Worm (Caenorhabditis elegans): ENCODE measurements around the gene F42A6.1.

F42A6.1 gene

ce11 chrIV:3363784-3364183, 8.9 kb downstream of the F42A6.1 start:
- TF ChIP-seq ceh-28 (tag; optimal IDR thresholded peaks at IDR 0.05) (no peak), nhr-77 (tag; optimal IDR thresholded peaks at IDR 0.05) (no peak), pha-4 (tag; optimal IDR thresholded peaks at IDR 0.05) (no peak), skn-1 (tag; optimal IDR thresholded peaks at IDR 0.05) (no peak), aly-2 (tag; optimal IDR thresholded peaks at IDR 0.05) (no peak), unc-62 (GFP tag; optimal IDR thresholded peaks at IDR 0.05) (no peak)

DNA sequence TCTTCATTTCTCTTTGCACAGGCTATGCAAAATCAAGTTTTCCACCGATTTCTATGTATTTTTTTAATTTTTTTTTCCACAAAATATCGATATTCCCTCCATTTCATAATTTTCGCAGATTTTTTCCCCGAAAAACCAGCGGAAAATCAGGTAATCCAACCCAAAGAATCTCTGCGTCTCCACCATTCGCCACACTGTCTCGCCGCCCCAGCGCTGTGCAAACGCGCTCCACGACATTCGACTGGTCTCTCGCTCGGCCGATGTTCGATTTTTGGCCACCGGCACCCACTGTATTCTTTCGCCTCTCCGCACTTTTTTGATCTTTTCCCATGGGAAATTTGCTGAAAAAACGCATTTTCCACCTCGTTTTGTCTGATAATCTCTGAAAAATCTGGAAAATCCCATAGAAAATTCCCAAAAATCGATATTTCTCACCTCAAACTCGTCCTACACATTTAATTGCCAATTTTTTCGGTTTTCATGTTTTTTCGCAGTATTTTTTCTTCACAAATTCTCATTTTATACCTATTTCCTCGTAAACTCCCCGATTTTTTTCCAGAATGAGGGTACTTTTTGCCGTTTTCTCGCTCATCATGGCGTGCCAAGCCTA, 13.9 kb downstream of the F42A6.1 start, which contains the start of gene vha-19:
vha-19 (plus strand) TSS at position 560 of the 610 bp plus-strand sequence.
- TF ChIP-seq ceh-16 (tag; optimal IDR thresholded peaks at IDR 0.05) (no peak), lin-39 (tag; optimal IDR thresholded peaks at IDR 0.05) (peak; percentile 15), elt-1 (tag; optimal IDR thresholded peaks at IDR 0.05) (no peak), tbx-2 (tag; optimal IDR thresholded peaks at IDR 0.05) (no peak), elt-3 (tag; optimal IDR thresholded peaks at IDR 0.05) (no peak), snpc-4 (tag; optimal IDR thresholded peaks at IDR 0.05) (no peak), unc-39 (tag; optimal IDR thresholded peaks at IDR 0.05) (no peak), sea-2 (GFP tag; optimal IDR thresholded peaks at IDR 0.05) (no peak), nhr-11 (tag; optimal IDR thresholded peaks at IDR 0.05) (no peak), eor-1 (tag; optimal IDR thresholded peaks at IDR 0.05) (no peak), nhr-28 (tag; optimal IDR thresholded peaks at IDR 0.05) (no peak), nhr-43 (tag; optimal IDR thresholded peaks at IDR 0.05; ENCODE audit: poor library complexity, severe bottlenecking) (no peak), fkh-10 (GFP tag; optimal IDR thresholded peaks at IDR 0.05) (no peak), nhr-237 (tag; optimal IDR thresholded peaks at IDR 0.05) (no peak), pha-4 (tag; optimal IDR thresholded peaks at IDR 0.05) (peak; percentile 52), ZK546.5 (tag; optimal IDR thresholded peaks at IDR 0.05) (no peak), fkh-2 (tag; optimal IDR thresholded peaks at IDR 0.05) (no peak), nhr-12 (tag; optimal IDR thresholded peaks at IDR 0.05) (no peak), R02D3.7 (tag; optimal IDR thresholded peaks at IDR 0.05) (no peak), daf-12 (tag; optimal IDR thresholded peaks at IDR 0.05) (no peak), ztf-4 (tag; optimal IDR thresholded peaks at IDR 0.05) (no peak), nhr-77 (tag; optimal IDR thresholded peaks at IDR 0.05) (no peak), fos-1 (tag; optimal IDR thresholded peaks at IDR 0.05) (no peak), ztf-11 (tag; optimal IDR thresholded peaks at IDR 0.05) (no peak), aly-2 (tag; optimal IDR thresholded peaks at IDR 0.05) (no peak), unc-62 (GFP tag; optimal IDR thresholded peaks at IDR 0.05) (no peak), lin-15B (tag; optimal IDR thresholded peaks at IDR 0.05) (peak; percentile 51), egl-5 (tag; optimal IDR thresholded peaks at IDR 0.05) (no peak), hmg-11 (tag; optimal IDR thresholded peaks at IDR 0.05) (peak; percentile 77), nhr-23 (tag; optimal IDR thresholded peaks at IDR 0.05) (no peak), ceh-9 (tag; optimal IDR thresholded peaks at IDR 0.05) (no peak), ceh-82 (tag; optimal IDR thresholded peaks at IDR 0.05) (no peak), jun-1 (tag; optimal IDR thresholded peaks at IDR 0.05) (no peak), mml-1 (tag; optimal IDR thresholded peaks at IDR 0.05) (no peak), nhr-76 (tag; optimal IDR thresholded peaks at IDR 0.05) (no peak), mdl-1 (tag; optimal IDR thresholded peaks at IDR 0.05) (no peak), nhr-67 (tag; optimal IDR thresholded peaks at IDR 0.05) (no peak), lsy-12 (tag; optimal IDR thresholded peaks at IDR 0.05) (no peak), elt-2 (tag; optimal IDR thresholded peaks at IDR 0.05) (peak; percentile 61), nhr-25 (tag; optimal IDR thresholded peaks at IDR 0.05) (no peak), egl-27 (tag; optimal IDR thresholded peaks at IDR 0.05) (no peak), nfya-1 (tag; optimal IDR thresholded peaks at IDR 0.05; ENCODE audit: insufficient read depth) (peak; percentile 38), ceh-28 (tag; optimal IDR thresholded peaks at IDR 0.05) (no peak), ama-1 (optimal IDR thresholded peaks at IDR 0.05) (no peak), pqm-1 (tag; optimal IDR thresholded peaks at IDR 0.05) (no peak), skn-1 (tag; optimal IDR thresholded peaks at IDR 0.05) (no peak)
